Worm (Caenorhabditis elegans) whole organism, young adult: Measurements from ENCODE around the gene cutl-16.

Experiments
- B0261.1 ChIP-seq: sonication (generic microtip); optimal IDR thresholded peaks from 2 replicates; lab custom pipeline; 2016; ENCODE audit warnings: mild to moderate bottlenecking, missing genetic modification characterization, moderate library complexity, missing compliant biosample characterization
- attf-3 ChIP-seq: fragments of 200-800 bp; sonication (Bioruptor generic); conservative IDR thresholded peaks from 2 replicates; pipeline ENCODE4 v1.3.6; 2022; ENCODE audit warnings: missing genetic modification reagents, missing genetic modification characterization, missing compliant biosample characterization
- cebp-1 ChIP-seq, 2 experiments: fragments of 200-800 bp in 1 of 2; sonication (Bioruptor generic) in 1 of 2; sonication (generic microtip) in 1 of 2; IDR thresholded peaks in 1 of 2; optimal IDR thresholded peaks in 1 of 2; 2 replicates each; pipeline versions ENCODE4 v1.3.6 to Lab custom; 2017 to 2022; ENCODE audit warnings: missing compliant biosample characterization in 2 of 2, missing genetic modification characterization in 2 of 2, mild to moderate bottlenecking in 1 of 2, missing genetic modification reagents in 1 of 2, moderate library complexity in 1 of 2
- snpc-1.3 ChIP-seq: sonication (generic microtip); optimal IDR thresholded peaks from 2 replicates; lab custom pipeline; 2017; ENCODE audit warnings: missing genetic modification characterization, mild to moderate bottlenecking, missing compliant biosample characterization, antibody characterized with exemption, moderate library complexity, missing genotype, missing genetic modification reagents; ENCODE audit not compliant: insufficient read depth
- sptf-2 ChIP-seq: fragments of 200-800 bp; sonication (Bioruptor generic); optimal IDR thresholded peaks from 2 replicates; lab custom pipeline; 2018; ENCODE audit warnings: mild to moderate bottlenecking, missing genetic modification characterization, missing compliant biosample characterization
- unc-130 ChIP-seq: sonication (generic microtip); optimal IDR thresholded peaks from 2 replicates; lab custom pipeline; 2016; ENCODE audit warnings: missing genetic modification reagents, missing genetic modification characterization, missing compliant biosample characterization
- zfh-2 ChIP-seq: fragments of 200-800 bp; sonication (Bioruptor generic); conservative IDR thresholded peaks from 2 replicates; pipeline ENCODE4 v1.3.6; 2022; ENCODE audit warnings: missing genetic modification reagents, missing genetic modification characterization, missing compliant biosample characterization

ce11 chrII:6413788-6414187, 27.4 kb upstream of the cutl-16 start:
- TF ChIP-seq cebp-1 (GFP tag; IDR thresholded peaks at IDR 0.05; lab: Robert Waterston, UW) = no peak
- peak; percentile 16 for TF ChIP-seq cebp-1 (tag; optimal IDR thresholded peaks at IDR 0.05; lab: Kevin White, UChicago)
- TF ChIP-seq snpc-1.3 (tag; lab: Kevin White, UChicago) = no peak
- TF ChIP-seq zfh-2 (GFP tag; lab: Robert Waterston, UW) = no peak
- no peak for TF ChIP-seq unc-130 (GFP tag; lab: Kevin White, UChicago)
- TF ChIP-seq B0261.1 (tag; lab: Kevin White, UChicago) = no peak
- TF ChIP-seq sptf-2 (GFP tag; lab: Kevin White, UChicago) = no peak
- no peak for TF ChIP-seq attf-3 (GFP tag; lab: Robert Waterston, UW)
